Worm (Caenorhabditis elegans) whole organism, L4 larva: ENCODE data around the gene srh-292.

Experiments used
- F49E8.2 ChIP-seq: sonication (generic microtip); optimal IDR thresholded peaks from 2 replicates; lab custom pipeline; 2016; ENCODE audit warnings: missing compliant biosample characterization, mild to moderate bottlenecking, missing genetic modification characterization, borderline replicate concordance
- egl-27 ChIP-seq: sonication (generic microtip); optimal IDR thresholded peaks from 3 replicates; lab custom pipeline; 2017; ENCODE audit warnings: missing biosample characterization, missing genetic modification reagents, missing genetic modification characterization
- hmg-1.1 ChIP-seq: fragments of 200-800 bp; sonication (Bioruptor generic); IDR thresholded peaks from 2 replicates; pipeline ENCODE4 v1.3.6; 2022; ENCODE audit warnings: missing genetic modification reagents, missing genetic modification characterization, missing compliant biosample characterization
- jun-1 ChIP-seq: fragments of 150-350 bp; optimal IDR thresholded peaks from 2 replicates; lab custom pipeline; 2014; ENCODE audit warnings: missing biosample characterization, missing genetic modification reagents, missing genetic modification characterization
- lsy-2 ChIP-seq, 2 experiments: fragments of 150-350 bp in 1 of 2; sonication (generic microtip) in 1 of 2; optimal IDR thresholded peaks; 2 replicates each; lab custom pipeline; 2014 to 2017; ENCODE audit warnings: missing biosample characterization in 2 of 2, missing genetic modification characterization in 2 of 2
- mep-1 ChIP-seq: fragments of 150-350 bp; sonication (generic microtip); optimal IDR thresholded peaks from 3 replicates; lab custom pipeline; 2014; ENCODE audit warnings: missing biosample characterization, missing genetic modification characterization
- nhr-42 ChIP-seq: fragments of 200-800 bp; sonication (Bioruptor generic); IDR thresholded peaks from 2 replicates; pipeline ENCODE4 v1.3.6; 2022; ENCODE audit warnings: missing genetic modification characterization, missing compliant biosample characterization
- nhr-48 ChIP-seq: sonication (generic microtip); optimal IDR thresholded peaks from 2 replicates; lab custom pipeline; 2016; ENCODE audit warnings: mild to moderate bottlenecking, missing genetic modification characterization, missing compliant biosample characterization
- nhr-77 ChIP-seq: fragments of 150-350 bp; optimal IDR thresholded peaks from 2 replicates; lab custom pipeline; 2014; ENCODE audit warnings: missing biosample characterization, missing genetic modification characterization
- skn-1 ChIP-seq: fragments of 150-350 bp; optimal IDR thresholded peaks from 2 replicates; lab custom pipeline; 2014; ENCODE audit warnings: missing biosample characterization, missing genetic modification characterization
- unc-39 ChIP-seq: sonication (generic microtip); optimal IDR thresholded peaks from 2 replicates; lab custom pipeline; 2017; ENCODE audit warnings: missing biosample characterization, missing genetic modification characterization
- zag-1 ChIP-seq: fragments of 150-350 bp; optimal IDR thresholded peaks from 2 replicates; lab custom pipeline; 2014; ENCODE audit warnings: missing biosample characterization, missing genetic modification characterization

DNA sequence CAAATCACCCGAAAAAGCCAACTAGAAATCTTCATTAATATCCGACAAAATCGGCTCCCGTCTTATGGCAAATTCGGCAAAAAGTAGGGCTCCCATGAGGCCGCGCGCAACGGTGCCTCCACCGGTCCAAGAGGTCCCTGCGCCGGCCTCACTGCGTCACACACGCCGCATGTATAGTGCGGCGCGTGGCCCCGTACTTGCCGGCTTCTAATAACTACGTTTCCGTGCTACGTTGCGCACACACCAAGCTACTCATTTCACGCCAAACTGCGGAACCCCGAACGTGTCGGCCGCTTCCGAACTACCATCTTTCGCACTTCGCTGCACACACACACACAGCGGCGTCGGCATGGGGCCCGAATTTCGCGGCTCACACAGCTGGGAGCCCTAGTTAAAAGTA, 17.1 kb downstream of the srh-292 start:
- TF ChIP-seq egl-27 = no peak
- TF ChIP-seq skn-1 (tag; lab: Kevin White, UChicago) = no peak
- TF ChIP-seq lsy-2 (tag; optimal IDR thresholded peaks at IDR 0.05; lab: Kevin White, UChicago) = no peak
- TF ChIP-seq zag-1 (tag; lab: Kevin White, UChicago) = no peak
- no peak for TF ChIP-seq nhr-48 (tag; lab: Kevin White, UChicago)
- no peak for TF ChIP-seq unc-39 (tag; lab: Kevin White, UChicago)
- no peak for TF ChIP-seq mep-1 (tag; lab: Kevin White, UChicago)
- TF ChIP-seq hmg-1.1 (GFP tag; lab: Robert Waterston, UW) = no peak
- TF ChIP-seq nhr-42 = no peak
- no peak for TF ChIP-seq F49E8.2 (tag; lab: Kevin White, UChicago)
- no peak for TF ChIP-seq nhr-77 (tag; lab: Kevin White, UChicago)
- TF ChIP-seq jun-1 (tag; lab: Kevin White, UChicago) = no peak
